Fruit fly (Drosophila melanogaster) whole organism, larva: Measurements from ENCODE around the gene Dok.

ENCODE experiments used
- noc ChIP-seq: fragments of 200-800 bp; sonication (Bioruptor generic); optimal IDR thresholded peaks from 3 replicates; lab custom pipeline; 2019; ENCODE audit warnings: missing biosample characterization, mild to moderate bottlenecking, missing genetic modification characterization, moderate library complexity

Dok gene

DNA sequence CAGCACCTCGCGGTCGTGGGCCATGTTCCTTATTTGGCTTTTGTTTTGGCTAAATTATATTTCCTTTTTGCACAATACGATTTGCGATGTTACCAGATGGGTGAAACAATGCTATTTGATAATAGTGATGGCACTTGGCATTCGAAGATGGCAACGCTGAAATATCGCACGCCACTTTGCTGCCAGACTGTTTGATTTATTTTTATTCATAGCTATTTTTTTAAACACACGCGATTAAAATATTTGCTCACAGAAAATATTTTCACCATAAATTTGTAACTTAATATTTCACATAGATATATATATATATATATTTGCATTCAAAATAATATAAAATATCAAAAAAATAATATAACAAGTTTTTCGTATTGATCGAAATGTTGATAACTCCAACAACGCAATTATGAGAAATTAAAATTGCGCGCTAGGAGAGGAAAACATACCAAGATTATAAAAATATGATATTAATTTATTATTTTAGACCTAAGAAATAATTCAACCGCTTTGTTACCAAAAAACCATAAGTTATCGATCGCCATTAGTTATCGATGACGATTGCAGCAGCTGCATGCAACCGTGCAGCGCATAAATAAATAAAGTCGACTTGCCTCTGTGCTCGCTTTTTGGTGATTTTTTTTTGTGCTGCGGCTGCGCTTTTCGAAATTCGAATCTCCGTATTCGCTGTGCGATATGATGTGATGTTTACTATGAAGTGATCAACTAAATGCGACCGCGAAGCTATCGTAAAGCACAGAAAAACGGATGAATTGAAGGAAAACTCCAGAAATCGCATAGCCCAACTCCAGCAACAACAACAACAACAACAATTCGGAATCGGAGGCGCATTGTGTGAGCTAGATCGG, at the start of gene Dok, which contains the start of gene Atg5:
Dok (plus strand) TSS at position 566 of the 863 bp plus-strand sequence.
Atg5 (minus strand) TSS at position 122 of the 863 bp plus-strand sequence.
- TF ChIP-seq noc (tag; lab: Kevin White, UChicago) = no peak

- TF ChIP-seq noc (tag; lab: Kevin White, UChicago) = no peak
These were observed 47.0 kb upstream of the Dok start for dm6 chrX:7277038-7277437.

- no peak for TF ChIP-seq noc (tag; lab: Kevin White, UChicago)
These were observed 39.0 kb upstream of the Dok start for dm6 chrX:7284964-7285363.

DNA sequence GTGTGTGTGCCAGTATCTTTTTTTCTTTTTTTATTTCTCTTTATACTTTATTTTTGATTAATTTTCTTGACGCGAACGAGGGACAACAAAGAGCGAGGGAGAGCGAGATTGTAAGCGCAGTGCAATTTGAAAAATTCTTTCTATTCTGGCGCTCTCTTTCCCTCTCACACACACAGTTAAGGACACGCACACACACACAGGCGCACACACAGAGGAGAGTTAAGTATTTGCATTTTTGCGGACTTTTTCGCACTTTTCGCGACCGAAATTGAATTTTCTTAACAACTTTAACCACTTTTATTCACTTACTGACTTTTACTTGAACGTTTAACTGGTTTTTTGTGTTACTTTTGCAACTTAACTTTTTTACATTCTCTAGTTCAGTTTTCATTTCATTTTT, 38.6 kb upstream of the Dok start:
- no peak for TF ChIP-seq noc (tag; lab: Kevin White, UChicago)

- no peak for TF ChIP-seq noc (tag; lab: Kevin White, UChicago)
These were observed 37.7 kb upstream of the Dok start, which contains the start of gene CG2059 for dm6 chrX:7285995-7286985. Gene CG2059 (plus strand): TSS chrX:7286358.

DNA sequence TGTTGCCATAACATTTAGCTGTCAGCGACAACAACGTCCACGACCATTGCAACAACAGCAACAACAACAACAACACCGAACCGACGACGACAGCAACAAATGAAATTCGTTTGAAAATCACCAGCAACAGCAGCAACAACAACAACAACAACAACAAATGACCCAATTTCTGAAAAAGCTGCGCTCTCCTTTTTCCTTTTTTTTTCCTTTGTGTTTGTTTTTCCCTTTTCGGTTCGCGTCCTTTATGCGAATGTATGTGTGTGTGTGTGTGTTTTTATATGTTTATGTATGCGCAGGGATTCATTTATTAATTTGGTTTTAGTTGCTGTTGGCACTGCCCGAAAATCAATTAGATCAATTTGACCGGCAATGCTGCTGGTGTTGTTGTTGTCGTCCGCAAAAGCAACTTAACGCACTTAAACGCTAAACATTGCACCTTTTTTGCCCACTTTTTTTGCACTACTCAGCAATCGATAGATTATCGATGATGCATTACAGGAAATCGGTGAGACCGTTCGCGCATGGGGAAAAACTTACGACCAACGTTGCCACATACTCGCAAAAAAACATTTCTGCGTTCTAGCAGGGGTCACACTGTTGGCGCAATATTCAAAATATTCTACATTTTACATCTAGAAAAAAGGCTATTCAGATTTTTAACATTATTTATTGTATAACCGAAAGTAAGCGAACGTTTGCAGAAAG, 33.1 kb upstream of the Dok start, which contains the start of gene unc-119:
unc-119 (minus strand) TSS at position 488 of the 705 bp plus-strand sequence.
- TF ChIP-seq noc (tag; lab: Kevin White, UChicago) = no peak

dm6 chrX:7291850-7292499, 32.0 kb upstream of the Dok start:
- TF ChIP-seq noc (tag; lab: Kevin White, UChicago) = no peak

dm6 chrX:7293133-7293873, 30.7 kb upstream of the Dok start:
- no peak for TF ChIP-seq noc (tag; lab: Kevin White, UChicago)

DNA sequence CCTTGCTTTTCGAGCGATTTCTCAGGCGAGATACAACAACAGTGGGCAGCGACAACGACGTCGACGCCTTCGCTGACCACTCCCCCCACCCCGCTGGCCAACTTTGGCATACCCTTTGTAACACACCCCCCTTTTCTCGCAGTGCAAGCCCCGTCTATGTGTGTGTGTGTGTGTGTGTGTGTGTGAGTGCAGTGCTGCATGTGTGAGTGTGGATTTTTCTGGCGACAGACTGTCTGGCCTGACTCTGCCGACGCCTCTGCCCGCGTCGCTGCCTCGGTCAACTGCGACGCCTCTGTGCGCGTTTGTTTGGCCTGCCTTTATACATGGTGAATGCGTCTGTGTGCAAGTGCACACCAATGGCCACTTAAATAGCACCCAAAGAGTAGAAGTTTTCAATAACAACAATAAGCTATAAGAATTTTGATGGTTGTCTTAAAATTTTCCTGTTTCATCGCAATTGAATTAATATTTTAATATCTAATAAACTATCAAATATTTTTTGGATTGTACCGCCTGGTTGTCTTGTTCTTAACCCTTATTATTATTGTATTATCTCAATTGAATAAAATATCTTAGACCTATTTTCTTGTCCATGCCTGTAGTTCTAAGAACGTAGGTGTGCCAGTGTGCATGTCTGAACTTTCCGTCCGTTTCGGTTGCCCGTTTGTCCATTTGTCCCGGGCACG, 30.0 kb upstream of the Dok start:
- peak; percentile 22 for TF ChIP-seq noc (tag; lab: Kevin White, UChicago)

DNA sequence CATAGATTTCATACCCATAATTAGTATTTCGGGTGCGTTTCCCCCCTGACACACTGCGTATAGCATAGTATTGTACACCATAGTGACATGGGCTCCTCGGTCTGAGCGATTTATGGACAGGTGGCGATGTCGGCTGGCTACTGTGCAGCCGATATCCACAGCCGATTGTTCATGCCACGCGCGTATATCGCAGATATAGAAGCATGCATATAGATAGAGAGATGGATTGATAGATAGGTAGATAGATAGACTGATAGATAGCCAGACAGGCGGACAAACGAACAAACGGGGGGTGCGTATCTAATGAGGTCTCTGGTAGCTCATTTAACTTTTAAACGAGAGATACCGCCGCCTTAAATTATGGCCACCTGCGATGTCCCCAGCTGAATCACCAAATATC, 28.0 kb upstream of the Dok start:
- no peak for TF ChIP-seq noc (tag; lab: Kevin White, UChicago)

dm6 chrX:7296721-7297227, 27.2 kb upstream of the Dok start:
- TF ChIP-seq noc (tag; lab: Kevin White, UChicago) = no peak

dm6 chrX:7298323-7298722, 25.7 kb upstream of the Dok start:
- no peak for TF ChIP-seq noc (tag; lab: Kevin White, UChicago)
